Worm (Caenorhabditis elegans): ENCODE data around the gene F58A6.9.

DNA sequence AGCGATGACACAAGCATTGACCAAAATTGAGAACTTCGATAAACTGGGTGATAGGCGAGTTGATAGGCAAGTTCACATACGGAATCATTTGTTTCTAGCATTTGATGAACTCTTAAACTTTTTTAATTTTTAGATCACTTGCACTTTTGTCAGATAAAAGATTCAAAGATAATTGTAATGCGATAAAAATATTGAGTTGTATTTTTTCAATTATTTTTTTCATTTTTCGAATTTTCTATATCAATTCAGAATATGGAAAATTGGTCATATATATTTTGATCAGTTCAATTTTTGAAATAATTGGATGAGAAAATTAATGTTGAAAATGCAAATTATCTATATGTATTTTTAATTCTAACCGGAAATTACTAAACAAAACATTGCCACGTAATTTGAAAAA, 8.1 kb upstream of the F58A6.9 start, which contains the start of gene srb-3:
- no peak for TF ChIP-seq lsy-2 (tag; optimal IDR thresholded peaks at IDR 0.05)
- TF ChIP-seq blmp-1 (tag; optimal IDR thresholded peaks at IDR 0.05): no peak
- no peak for TF ChIP-seq ztf-11 (tag; optimal IDR thresholded peaks at IDR 0.05)
- no peak for TF ChIP-seq mls-2 (tag; optimal IDR thresholded peaks at IDR 0.05)
- no peak for TF ChIP-seq sptf-1 (tag; optimal IDR thresholded peaks at IDR 0.05)
- TF ChIP-seq mep-1 (tag; optimal IDR thresholded peaks at IDR 0.05): no peak
- no peak for TF ChIP-seq elt-3 (tag; optimal IDR thresholded peaks at IDR 0.05)
- TF ChIP-seq nhr-12 (tag; optimal IDR thresholded peaks at IDR 0.05): no peak
- TF ChIP-seq drap-1 (GFP tag; optimal IDR thresholded peaks at IDR 0.05): no peak
- TF ChIP-seq ces-1 (GFP tag; optimal IDR thresholded peaks at IDR 0.05): no peak
